Worm (Caenorhabditis elegans) whole organism, mixed stage, embryonic: ENCODE results near the gene tag-343.

Experiments
- ceh-43 ChIP-seq: fragments of 200-800 bp; sonication (Bioruptor generic); optimal IDR thresholded peaks from 2 replicates; lab custom pipeline; 2018; ENCODE audit warnings: mild to moderate bottlenecking, missing genetic modification characterization, moderate library complexity, missing compliant biosample characterization
- ceh-83 ChIP-seq: fragments of 200-800 bp; sonication (Bioruptor generic); optimal IDR thresholded peaks from 2 replicates; lab custom pipeline; 2018; ENCODE audit warnings: mild to moderate bottlenecking, missing genetic modification characterization, missing compliant biosample characterization
- lin-13 ChIP-seq: fragments of 150-350 bp; optimal IDR thresholded peaks from 2 replicates; lab custom pipeline; 2014; ENCODE audit warnings: missing biosample characterization, missing genetic modification characterization
- nhr-28 ChIP-seq: fragments of 150-350 bp; optimal IDR thresholded peaks from 2 replicates; lab custom pipeline; 2014; ENCODE audit warnings: missing biosample characterization, missing genetic modification characterization
- snpc-4 ChIP-seq: fragments of 150-350 bp; optimal IDR thresholded peaks from 2 replicates; lab custom pipeline; 2014; ENCODE audit warnings: missing biosample characterization, missing genetic modification characterization
- unc-62 ChIP-seq: fragments of 150-350 bp; optimal IDR thresholded peaks from 2 replicates; lab custom pipeline; 2014; ENCODE audit warnings: missing biosample characterization, missing genetic modification reagents, missing genetic modification characterization
- ztf-11 ChIP-seq: fragments of 150-350 bp; optimal IDR thresholded peaks from 2 replicates; lab custom pipeline; 2014; ENCODE audit warnings: missing biosample characterization, missing genetic modification characterization

- no peak for TF ChIP-seq nhr-28 (tag; lab: Kevin White, UChicago)
- no peak for TF ChIP-seq lin-13
- TF ChIP-seq ceh-43 (GFP tag; lab: Kevin White, UChicago): no peak
- no peak for TF ChIP-seq unc-62 (GFP tag; lab: Kevin White, UChicago)
- no peak for TF ChIP-seq snpc-4 (tag; lab: Kevin White, UChicago)
- TF ChIP-seq ceh-83: no peak
- no peak for TF ChIP-seq ztf-11
These were observed 4.6 kb upstream of the tag-343 start, which contains the start of gene F22H10.2 for ce11 chrX:16679117-16679590.
